Comparison of ENCODE assay signal across 2 worm cellular contexts in the genomic region with DNA sequence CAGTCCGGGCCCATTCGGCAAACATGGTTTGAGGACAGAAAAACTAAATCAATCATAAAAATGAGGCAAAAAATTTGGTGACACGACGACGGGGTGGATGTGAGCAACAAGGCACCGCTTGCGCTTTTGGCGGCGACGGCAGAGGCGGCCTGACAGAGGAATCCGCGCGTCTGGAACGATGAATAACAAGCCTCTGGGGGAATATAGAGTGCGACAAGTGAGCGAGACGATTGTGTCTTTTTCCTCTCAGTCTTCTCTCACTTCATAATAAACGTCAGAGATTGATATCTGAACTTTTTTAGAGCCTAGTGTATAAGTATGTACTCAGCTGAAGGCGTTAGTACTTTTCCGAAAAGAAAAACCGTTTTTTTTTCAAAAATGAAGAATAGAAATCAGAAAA.
TF ChIP-seq lines count a peak whose summit lies in the region.

A gene (minus strand): TSS at position 101 of the 400 bp plus-strand sequence.

TF ChIP-seq in whole organism, L4 larva, 104 proteins besides CTCF, POLR2A, EP300 and RAD21:
- TF ChIP-seq set-16 (GFP tag; IDR thresholded peaks at IDR 0.05; lab: Robert Waterston, UW) (0 out of 2 replicates have a peak, but pooled peaks have one; percentile 18), unc-39 (tag; optimal IDR thresholded peaks at IDR 0.05; lab: Kevin White, UChicago) (no peak), D1046.2 (GFP tag; IDR thresholded peaks at IDR 0.05; lab: Robert Waterston, UW) (0 out of 2 replicates have a peak, but pooled peaks have one; percentile 63)

TF ChIP-seq in whole organism, young adult, 124 proteins besides CTCF, POLR2A, EP300 and RAD21:
- TF ChIP-seq somi-1 (GFP tag; optimal IDR thresholded peaks at IDR 0.05; lab: Kevin White, UChicago) (no peak), hmg-1.2 (GFP tag; IDR thresholded peaks at IDR 0.05; lab: Robert Waterston, UW) (no peak), ama-1 (optimal IDR thresholded peaks at IDR 0.05; lab: Kevin White, UChicago) (no peak), ama-1 (GFP tag; optimal IDR thresholded peaks at IDR 0.05; lab: Kevin White, UChicago) (no peak), hlh-12 (tag; optimal IDR thresholded peaks at IDR 0.05; lab: Kevin White, UChicago) (no peak), zfh-2 (GFP tag; conservative IDR thresholded peaks at IDR 0.05; lab: Robert Waterston, UW) (peak; percentile 45; the same call in 1 of the 2 replicates), madf-3 (GFP tag; IDR thresholded peaks at IDR 0.05; lab: Robert Waterston, UW) (no peak)
